Fruit fly (Drosophila melanogaster): ENCODE data around the gene Nca.

DNA sequence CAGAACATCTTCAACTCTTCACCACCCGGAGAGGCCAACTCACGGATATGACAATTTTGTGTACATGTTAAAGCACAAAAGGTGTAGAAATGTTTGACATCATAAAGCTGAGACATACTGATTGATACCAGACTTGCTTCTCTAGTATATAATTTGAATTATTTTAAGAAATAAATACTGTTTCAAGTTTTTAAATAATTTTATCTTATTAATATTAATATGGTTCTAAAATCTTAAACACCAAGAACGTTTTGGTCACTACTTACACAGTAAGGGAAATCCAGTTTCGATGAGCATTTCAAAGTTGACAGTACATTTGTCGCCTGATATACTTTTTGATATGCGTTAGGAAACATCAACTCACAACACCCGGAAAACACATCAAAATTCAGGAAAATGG lies 5.9 kb upstream of the Nca start, which contains the start of the genes hale and schuy:
- TF ChIP-seq psq (optimal IDR thresholded peaks at IDR 0.05) (no peak), ttk (optimal IDR thresholded peaks at IDR 0.05) (no peak), h (optimal IDR thresholded peaks at IDR 0.05) (no peak), Sin3A (optimal IDR thresholded peaks at IDR 0.05) (no peak)

All from Kc167 (cell line).